Fruit fly (Drosophila melanogaster) whole organism, prepupa: Measurements from ENCODE around the gene CG15880.
A peak's percentile ranks its signal among the peaks of the same experiment; 100 is the strongest.

Source experiments
- Blimp-1 ChIP-seq: fragments of 200-800 bp; sonication (Bioruptor generic); optimal IDR thresholded peaks from 3 replicates; lab custom pipeline; 2017; ENCODE audit warnings: missing biosample characterization, missing genetic modification characterization, mild to moderate bottlenecking, moderate library complexity, missing genetic modification reagents
- CG10669 ChIP-seq: fragments of 200-800 bp; sonication (Bioruptor generic); optimal IDR thresholded peaks from 3 replicates; lab custom pipeline; 2018; ENCODE audit warnings: missing biosample characterization, mild to moderate bottlenecking, missing genetic modification characterization, moderate library complexity
- CG11294 ChIP-seq: fragments of 200-800 bp; sonication (Bioruptor generic); IDR thresholded peaks from 2 replicates; pipeline ENCODE4 v1.3.6; 2022; ENCODE audit warnings: missing biosample characterization, missing genetic modification characterization
- CG11762 ChIP-seq: fragments of 200-800 bp; sonication (Bioruptor generic); optimal IDR thresholded peaks from 3 replicates; lab custom pipeline; 2016; ENCODE audit warnings: missing biosample characterization, missing genetic modification characterization; ENCODE audit not compliant: insufficient read depth
- CG15336 ChIP-seq: fragments of 200-800 bp; sonication (Bioruptor generic); IDR thresholded peaks from 2 replicates; pipeline ENCODE4 v1.3.6; 2022; ENCODE audit warnings: missing biosample characterization, missing genetic modification characterization
- CG1621 ChIP-seq: fragments of 200-800 bp; sonication (Bioruptor generic); optimal IDR thresholded peaks from 3 replicates; lab custom pipeline; 2018; ENCODE audit warnings: missing biosample characterization, mild to moderate bottlenecking, missing genetic modification characterization
- CG16779 ChIP-seq: fragments of 200-800 bp; sonication (Bioruptor generic); optimal IDR thresholded peaks from 3 replicates; lab custom pipeline; 2017; ENCODE audit warnings: missing biosample characterization, mild to moderate bottlenecking, missing genetic modification characterization
- CG3032 ChIP-seq: fragments of 200-800 bp; optimal IDR thresholded peaks from 2 replicates; lab custom pipeline; 2019; ENCODE audit warnings: missing biosample characterization, mild to moderate bottlenecking, missing genetic modification characterization, moderate library complexity
- CG31627 ChIP-seq: fragments of 200-800 bp; sonication (Bioruptor generic); optimal IDR thresholded peaks from 3 replicates; lab custom pipeline; 2016; ENCODE audit warnings: missing biosample characterization, missing genetic modification characterization
- CG32006 ChIP-seq: fragments of 200-800 bp; sonication (Bioruptor generic); optimal IDR thresholded peaks from 3 replicates; lab custom pipeline; 2017; ENCODE audit warnings: missing biosample characterization, mild to moderate bottlenecking, missing genetic modification characterization
- CG34406 ChIP-seq: fragments of 200-800 bp; sonication (Bioruptor generic); optimal IDR thresholded peaks from 3 replicates; lab custom pipeline; 2016; ENCODE audit warnings: missing biosample characterization, missing genetic modification characterization
- CG3919 ChIP-seq: fragments of 200-800 bp; sonication (Bioruptor generic); optimal IDR thresholded peaks from 3 replicates; lab custom pipeline; 2016; ENCODE audit warnings: missing biosample characterization, missing genetic modification characterization
- CG4318 ChIP-seq: fragments of 200-800 bp; sonication (Bioruptor generic); optimal IDR thresholded peaks from 3 replicates; lab custom pipeline; 2017; ENCODE audit warnings: missing biosample characterization, mild to moderate bottlenecking, missing genetic modification characterization
- CG6163 ChIP-seq: fragments of 200-800 bp; sonication (Bioruptor generic); IDR thresholded peaks from 3 replicates; pipeline ENCODE4 v1.3.6; 2022; ENCODE audit warnings: missing biosample characterization, missing genetic modification characterization
- CG6808 ChIP-seq: fragments of 200-800 bp; sonication (Bioruptor generic); optimal IDR thresholded peaks from 3 replicates; lab custom pipeline; 2017; ENCODE audit warnings: missing biosample characterization, missing genetic modification characterization, mild to moderate bottlenecking, moderate library complexity, missing genetic modification reagents
- CG6854 ChIP-seq: fragments of 200-800 bp; sonication (Bioruptor generic); optimal IDR thresholded peaks from 2 replicates; lab custom pipeline; 2017; ENCODE audit warnings: missing biosample characterization, mild to moderate bottlenecking, missing genetic modification characterization
- CG7368 ChIP-seq: fragments of 200-800 bp; sonication (Bioruptor generic); optimal IDR thresholded peaks from 3 replicates; lab custom pipeline; 2016; ENCODE audit warnings: missing biosample characterization, missing genetic modification characterization
- CG8119 ChIP-seq: fragments of 200-800 bp; sonication (Bioruptor generic); IDR thresholded peaks from 3 replicates; pipeline ENCODE4 v1.3.6; 2022; ENCODE audit warnings: missing biosample characterization, missing genetic modification characterization
- CG8319 ChIP-seq: fragments of 200-800 bp; sonication (Bioruptor generic); optimal IDR thresholded peaks from 3 replicates; lab custom pipeline; 2016; ENCODE audit warnings: missing biosample characterization, missing genetic modification characterization
- CG8632 ChIP-seq: fragments of 200-800 bp; sonication (Bioruptor generic); optimal IDR thresholded peaks from 3 replicates; lab custom pipeline; 2016; ENCODE audit warnings: missing biosample characterization, missing genetic modification characterization
- CG9139 ChIP-seq: fragments of 200-800 bp; sonication (Bioruptor generic); optimal IDR thresholded peaks from 3 replicates; lab custom pipeline; 2017; ENCODE audit warnings: missing biosample characterization, mild to moderate bottlenecking, missing genetic modification characterization
- Eip75B ChIP-seq: fragments of 200-800 bp; sonication (Bioruptor generic); optimal IDR thresholded peaks from 3 replicates; lab custom pipeline; 2016; ENCODE audit warnings: missing biosample characterization, missing genetic modification characterization
- Eip78C ChIP-seq: fragments of 200-800 bp; sonication (Bioruptor generic); peaks from one replicate; lab custom pipeline; 2016; ENCODE audit warnings: missing biosample characterization, missing genetic modification characterization
- Ets21C ChIP-seq: fragments of 200-800 bp; sonication (Bioruptor generic); optimal IDR thresholded peaks from 3 replicates; lab custom pipeline; 2016; ENCODE audit warnings: missing biosample characterization, missing genetic modification characterization
- Gug ChIP-seq: fragments of 200-800 bp; sonication (Bioruptor generic); IDR thresholded peaks from 2 replicates; pipeline ENCODE4 v1.3.6; 2022; ENCODE audit warnings: missing biosample characterization, missing genetic modification characterization
- Hr38 ChIP-seq: sonication (Bioruptor generic); optimal IDR thresholded peaks from 2 replicates; lab custom pipeline; 2016; ENCODE audit warnings: missing biosample characterization, missing genetic modification characterization
- Hr39 ChIP-seq: fragments of 200-800 bp; sonication (Bioruptor generic); optimal IDR thresholded peaks from 2 replicates; lab custom pipeline; 2016; ENCODE audit warnings: missing biosample characterization, missing genetic modification characterization
- Lpt ChIP-seq: fragments of 200-800 bp; sonication (Bioruptor generic); optimal IDR thresholded peaks from 3 replicates; lab custom pipeline; 2016; ENCODE audit warnings: missing biosample characterization, missing genetic modification characterization
- Met ChIP-seq: fragments of 200-800 bp; sonication (Bioruptor generic); optimal IDR thresholded peaks from 3 replicates; lab custom pipeline; 2016; ENCODE audit warnings: missing biosample characterization, missing genetic modification characterization
- OdsH ChIP-seq: fragments of 200-800 bp; sonication (Bioruptor generic); optimal IDR thresholded peaks from 3 replicates; lab custom pipeline; 2016; ENCODE audit warnings: missing biosample characterization, missing genetic modification characterization
- Smox ChIP-seq: fragments of 200-800 bp; sonication (Bioruptor generic); optimal IDR thresholded peaks from 3 replicates; lab custom pipeline; 2016; ENCODE audit warnings: missing biosample characterization, missing genetic modification characterization
- Sox102F ChIP-seq: fragments of 200-800 bp; sonication (Bioruptor generic); optimal IDR thresholded peaks from 2 replicates; lab custom pipeline; 2016; ENCODE audit warnings: missing biosample characterization, mild to moderate bottlenecking, missing genetic modification characterization
- Sox14 ChIP-seq: fragments of 200-800 bp; sonication (Bioruptor generic); optimal IDR thresholded peaks from 3 replicates; lab custom pipeline; 2016; ENCODE audit warnings: missing biosample characterization, missing genetic modification characterization
- achi ChIP-seq: fragments of 200-800 bp; sonication (Bioruptor generic); optimal IDR thresholded peaks from 3 replicates; lab custom pipeline; 2016; ENCODE audit warnings: missing biosample characterization, missing genetic modification characterization
- acj6 ChIP-seq: fragments of 200-800 bp; sonication (Bioruptor generic); optimal IDR thresholded peaks from 3 replicates; lab custom pipeline; 2016; ENCODE audit warnings: missing biosample characterization, missing genetic modification characterization
- cyc ChIP-seq: fragments of 200-800 bp; sonication (Bioruptor generic); optimal IDR thresholded peaks from 3 replicates; lab custom pipeline; 2016; ENCODE audit warnings: missing biosample characterization, missing genetic modification characterization
- dsx ChIP-seq: fragments of 200-800 bp; optimal IDR thresholded peaks from 3 replicates; lab custom pipeline; 2019; ENCODE audit warnings: missing biosample characterization, mild to moderate bottlenecking, missing genetic modification characterization, moderate library complexity; ENCODE audit not compliant: poor library complexity, severe bottlenecking
- eg ChIP-seq: fragments of 200-800 bp; sonication (Bioruptor generic); IDR thresholded peaks from 3 replicates; pipeline ENCODE4 v1.3.6; 2022; ENCODE audit warnings: missing biosample characterization, missing genetic modification characterization
- esn ChIP-seq: fragments of 200-800 bp; sonication (Bioruptor generic); optimal IDR thresholded peaks from 2 replicates; lab custom pipeline; 2016; ENCODE audit warnings: missing biosample characterization, mild to moderate bottlenecking, missing genetic modification characterization, moderate library complexity
- fd85E ChIP-seq: fragments of 200-800 bp; sonication (Bioruptor generic); optimal IDR thresholded peaks from 3 replicates; lab custom pipeline; 2016; ENCODE audit warnings: missing biosample characterization, missing genetic modification characterization
- fkh ChIP-seq: fragments of 200-800 bp; sonication (Bioruptor generic); optimal IDR thresholded peaks from 3 replicates; lab custom pipeline; 2017; ENCODE audit warnings: missing biosample characterization, mild to moderate bottlenecking, missing genetic modification characterization, moderate library complexity
- lz ChIP-seq: fragments of 200-800 bp; sonication (Bioruptor generic); optimal IDR thresholded peaks from 3 replicates; lab custom pipeline; 2016; ENCODE audit warnings: missing biosample characterization, missing genetic modification characterization
- net ChIP-seq: fragments of 200-800 bp; sonication (Bioruptor generic); optimal IDR thresholded peaks from 3 replicates; lab custom pipeline; 2016; ENCODE audit warnings: missing biosample characterization, missing genetic modification characterization
- salr ChIP-seq, 2 experiments: fragments of 200-800 bp; sonication (Bioruptor generic); optimal IDR thresholded peaks; 3 replicates each; lab custom pipeline; 2016 to 2018; ENCODE audit warnings: missing biosample characterization in 2 of 2, missing genetic modification characterization in 2 of 2, mild to moderate bottlenecking in 1 of 2
- spab ChIP-seq: fragments of 200-800 bp; sonication (Bioruptor generic); optimal IDR thresholded peaks from 2 replicates; lab custom pipeline; 2017; ENCODE audit warnings: missing biosample characterization, mild to moderate bottlenecking, missing genetic modification characterization, missing genetic modification reagents
- ss ChIP-seq, 2 experiments: fragments of 200-800 bp; sonication (Bioruptor generic); optimal IDR thresholded peaks; 2 replicates in 1 of 2; 3 replicates in 1 of 2; lab custom pipeline; 2017 to 2018; ENCODE audit warnings: mild to moderate bottlenecking in 2 of 2, missing biosample characterization in 2 of 2, missing genetic modification characterization in 2 of 2, moderate library complexity in 1 of 2
- vri ChIP-seq: fragments of 200-800 bp; sonication (Bioruptor generic); optimal IDR thresholded peaks from 3 replicates; lab custom pipeline; 2016; ENCODE audit warnings: missing biosample characterization, mild to moderate bottlenecking, missing genetic modification characterization

The CG15880 gene

dm6 chr2L:852647-853111 is 34.9 kb upstream of the CG15880 start, which contains the start of the genes CG4291 and kraken (continued):
- TF ChIP-seq Met (GFP tag; lab: Kevin White, UChicago) (no peak), vri (GFP tag; lab: Kevin White, UChicago) (peak; percentile 18), ss (GFP tag; optimal IDR thresholded peaks at IDR 0.05; lab: Kevin White, UChicago) (peak; percentile 3 to 22), CG34406 (peak; percentile 5), salr (GFP tag; optimal IDR thresholded peaks at IDR 0.05; lab: Kevin White, UChicago) (no peak), Hr38 (no peak), CG4318 (GFP tag; lab: Kevin White, UChicago) (no peak), Sox102F (GFP tag; lab: Kevin White, UChicago) (no peak), Blimp-1 (no peak), CG11294 (GFP tag; lab: Robert Waterston, UW) (0 out of 2 replicates have a peak, but pooled peaks have one; percentile 8), CG3032 (tag; lab: Kevin White, UChicago) (peak; percentile 18), CG16779 (tag; lab: Kevin White, UChicago) (peak; percentile 32), achi (peak; percentile 33), esn (GFP tag; lab: Kevin White, UChicago) (peak; percentile 46), CG7368 (no peak)
- TF ChIP-seq, all 60 proteins: peak for 29

dm6 chr2L:850727-851257 is 33.0 kb upstream of the CG15880 start, which contains the start of gene drongo:
drongo (minus strand) TSS chr2L:851071.
- TF ChIP-seq CG32006 (GFP tag; lab: Kevin White, UChicago) (no peak), CG8119 (GFP tag; lab: Robert Waterston, UW) (peak; percentile 13; the same call in 1 of the 3 replicates), Eip78C (GFP tag; lab: Kevin White, UChicago) (peak; percentile 74), CG10669 (no peak), Gug (GFP tag; lab: Robert Waterston, UW) (no peak), dsx (GFP tag; lab: Kevin White, UChicago) (peak; percentile 58), CG8632 (GFP tag; lab: Kevin White, UChicago) (no peak), CG3919 (GFP tag; lab: Kevin White, UChicago) (peak; percentile 27), Smox (no peak), Hr39 (no peak), Met (GFP tag; lab: Kevin White, UChicago) (peak; percentile 27), ss (GFP tag; optimal IDR thresholded peaks at IDR 0.05; lab: Kevin White, UChicago) (peak; percentile 38 to 48), cyc (peak; percentile 15), CG6808 (peak; percentile 37), CG11762 (no peak), Sox102F (GFP tag; lab: Kevin White, UChicago) (no peak), acj6 (GFP tag; lab: Kevin White, UChicago) (no peak), vri (GFP tag; lab: Kevin White, UChicago) (peak; percentile 61), CG9139 (GFP tag; lab: Kevin White, UChicago) (peak; percentile 33), Eip75B (no peak), fd85E (GFP tag; lab: Kevin White, UChicago) (no peak), CG6163 (GFP tag; lab: Robert Waterston, UW) (peak; percentile 64), fkh (GFP tag; lab: Kevin White, UChicago) (peak; percentile 90), Ets21C (GFP tag; lab: Kevin White, UChicago) (no peak), CG4318 (GFP tag; lab: Kevin White, UChicago) (no peak), OdsH (GFP tag; lab: Kevin White, UChicago) (no peak), CG31627 (GFP tag; lab: Kevin White, UChicago) (no peak), CG6854 (peak; percentile 70), Blimp-1 (no peak), CG3032 (tag; lab: Kevin White, UChicago) (peak; percentile 11), Sox14 (peak; percentile 60), CG15336 (GFP tag; lab: Robert Waterston, UW) (peak; percentile 46; the same call in 1 of the 2 replicates), CG1621 (tag; lab: Kevin White, UChicago) (peak; percentile 13), CG16779 (tag; lab: Kevin White, UChicago) (peak; percentile 4), net (GFP tag; lab: Kevin White, UChicago) (peak; percentile 21), CG8319 (GFP tag; lab: Kevin White, UChicago) (no peak), CG7368 (no peak), esn (GFP tag; lab: Kevin White, UChicago) (peak; percentile 49), Hr38 (no peak), spab (GFP tag; lab: Kevin White, UChicago) (no peak), lz (GFP tag; lab: Kevin White, UChicago) (peak; percentile 19), eg (GFP tag; lab: Robert Waterston, UW) (peak; percentile 51; the same call in 1 of the 3 replicates), Lpt (peak; percentile 40)
